Worm (Caenorhabditis elegans): ENCODE data around the gene nrde-1.
A peak's percentile ranks its signal among the peaks of the same experiment; 100 is the strongest.

nrde-1 gene

ce11 chrIII:3698366-3698765 lies 14.9 kb upstream of the nrde-1 start:
- TF ChIP-seq elt-1 (tag; optimal IDR thresholded peaks at IDR 0.05; ENCODE audit: borderline replicate concordance, insufficient read depth): no peak
- no peak for TF ChIP-seq sem-2 (GFP tag; optimal IDR thresholded peaks at IDR 0.05)
- TF ChIP-seq M03D4.4 (tag; optimal IDR thresholded peaks at IDR 0.05): no peak
- TF ChIP-seq nhr-12 (tag; optimal IDR thresholded peaks at IDR 0.05): no peak

ce11 chrIII:3699275-3699674 lies 14.0 kb upstream of the nrde-1 start, which contains the start of gene cyn-9:
cyn-9 (minus strand) TSS chrIII:3699640.
- TF ChIP-seq flh-1 (GFP tag; optimal IDR thresholded peaks at IDR 0.05): no peak
- TF ChIP-seq pha-4 (tag; optimal IDR thresholded peaks at IDR 0.05): no peak
- TF ChIP-seq mab-5 (tag; optimal IDR thresholded peaks at IDR 0.05): no peak
- no peak for TF ChIP-seq ham-2 (GFP tag; optimal IDR thresholded peaks at IDR 0.05)
- no peak for TF ChIP-seq lin-13 (tag; optimal IDR thresholded peaks at IDR 0.05)
- no peak for TF ChIP-seq unc-120 (tag; optimal IDR thresholded peaks at IDR 0.05; ENCODE audit: poor library complexity, severe bottlenecking)
- TF ChIP-seq drap-1 (GFP tag; optimal IDR thresholded peaks at IDR 0.05): no peak
- no peak for TF ChIP-seq elt-3 (tag; optimal IDR thresholded peaks at IDR 0.05)
- TF ChIP-seq M03D4.4 (tag; optimal IDR thresholded peaks at IDR 0.05): no peak
- no peak for TF ChIP-seq nhr-237 (tag; optimal IDR thresholded peaks at IDR 0.05)
- TF ChIP-seq mep-1 (tag; optimal IDR thresholded peaks at IDR 0.05): no peak
- TF ChIP-seq bed-3 (GFP tag; optimal IDR thresholded peaks at IDR 0.05): no peak

- TF ChIP-seq snpc-4 (tag; optimal IDR thresholded peaks at IDR 0.05) (no peak), nhr-76 (tag; optimal IDR thresholded peaks at IDR 0.05) (no peak), cnd-1 (tag; optimal IDR thresholded peaks at IDR 0.05) (no peak), pha-4 (tag; optimal IDR thresholded peaks at IDR 0.05) (no peak), lsy-2 (tag; optimal IDR thresholded peaks at IDR 0.05) (no peak), nhr-12 (tag; optimal IDR thresholded peaks at IDR 0.05) (no peak), unc-120 (tag; optimal IDR thresholded peaks at IDR 0.05; ENCODE audit: poor library complexity, severe bottlenecking) (no peak), nhr-28 (tag; optimal IDR thresholded peaks at IDR 0.05) (no peak), ceh-39 (tag; optimal IDR thresholded peaks at IDR 0.05) (no peak), elt-1 (tag; optimal IDR thresholded peaks at IDR 0.05; ENCODE audit: borderline replicate concordance, insufficient read depth) (no peak), nhr-2 (tag; optimal IDR thresholded peaks at IDR 0.05) (peak; percentile 63), ztf-11 (tag; optimal IDR thresholded peaks at IDR 0.05) (no peak), ceh-83 (GFP tag; optimal IDR thresholded peaks at IDR 0.05) (no peak), blmp-1 (tag; optimal IDR thresholded peaks at IDR 0.05) (no peak), sem-2 (GFP tag; optimal IDR thresholded peaks at IDR 0.05) (no peak), M03D4.4 (tag; optimal IDR thresholded peaks at IDR 0.05) (peak; percentile 18), flh-1 (GFP tag; optimal IDR thresholded peaks at IDR 0.05) (no peak), elt-3 (tag; optimal IDR thresholded peaks at IDR 0.05) (no peak), hlh-1 (tag; optimal IDR thresholded peaks at IDR 0.05) (no peak), drap-1 (GFP tag; optimal IDR thresholded peaks at IDR 0.05) (no peak), sptf-1 (tag; optimal IDR thresholded peaks at IDR 0.05) (peak; percentile 16), ham-2 (GFP tag; optimal IDR thresholded peaks at IDR 0.05) (peak; percentile 50), mep-1 (tag; optimal IDR thresholded peaks at IDR 0.05) (no peak), bed-3 (GFP tag; optimal IDR thresholded peaks at IDR 0.05) (no peak), ceh-43 (GFP tag; optimal IDR thresholded peaks at IDR 0.05) (no peak)
These were observed 11.6 kb upstream of the nrde-1 start, which contains the start of the genes pdi-1 and C14B1.2 for ce11 chrIII:3701411-3702310. pdi-1 (minus strand) TSS chrIII:3701461. C14B1.2 (plus strand) TSS chrIII:3702260.

- peak; percentile 5 for TF ChIP-seq lsy-2 (tag; optimal IDR thresholded peaks at IDR 0.05)
- TF ChIP-seq ceh-83 (GFP tag; optimal IDR thresholded peaks at IDR 0.05): no peak
These were observed 9.9 kb upstream of the nrde-1 start, which contains the start of gene C14B1.3 for ce11 chrIII:3703397-3703796. C14B1.3 (plus strand) TSS chrIII:3703564.

- TF ChIP-seq elt-3 (tag; optimal IDR thresholded peaks at IDR 0.05) (no peak), ceh-43 (GFP tag; optimal IDR thresholded peaks at IDR 0.05) (no peak), mep-1 (tag; optimal IDR thresholded peaks at IDR 0.05) (no peak), nhr-12 (tag; optimal IDR thresholded peaks at IDR 0.05) (no peak), pha-4 (tag; optimal IDR thresholded peaks at IDR 0.05) (no peak), sem-2 (GFP tag; optimal IDR thresholded peaks at IDR 0.05) (no peak), lin-32 (GFP tag; optimal IDR thresholded peaks at IDR 0.05) (no peak), zip-8 (tag; optimal IDR thresholded peaks at IDR 0.05) (no peak), lsy-2 (tag; optimal IDR thresholded peaks at IDR 0.05) (peak; percentile 55), ceh-39 (tag; optimal IDR thresholded peaks at IDR 0.05) (no peak), unc-39 (tag; optimal IDR thresholded peaks at IDR 0.05) (no peak), flh-1 (GFP tag; optimal IDR thresholded peaks at IDR 0.05) (no peak), ham-2 (GFP tag; optimal IDR thresholded peaks at IDR 0.05) (no peak), ztf-11 (tag; optimal IDR thresholded peaks at IDR 0.05) (no peak), ces-1 (GFP tag; optimal IDR thresholded peaks at IDR 0.05) (peak; percentile 12), unc-62 (GFP tag; optimal IDR thresholded peaks at IDR 0.05) (no peak)
These were observed 8.3 kb upstream of the nrde-1 start, which contains the start of gene wdr-5.1 for ce11 chrIII:3704967-3705366. wdr-5.1 (plus strand) TSS chrIII:3705285.

All from whole organism, mixed stage, embryonic.